Worm (Caenorhabditis elegans) whole organism, late embryonic: Measurements from ENCODE around the gene T10G3.4.

ENCODE experiments used
- Y22D7AL.16 ChIP-seq: sonication (generic microtip); optimal IDR thresholded peaks from 2 replicates; lab custom pipeline; 2016; ENCODE audit warnings: missing genetic modification characterization, missing compliant biosample characterization
- ahr-1 ChIP-seq: sonication (generic microtip); optimal IDR thresholded peaks from 2 replicates; lab custom pipeline; 2016; ENCODE audit warnings: missing genetic modification characterization, missing compliant biosample characterization
- ceh-14 ChIP-seq: sonication (generic microtip); optimal IDR thresholded peaks from 2 replicates; lab custom pipeline; 2016; ENCODE audit warnings: missing genotype, missing genetic modification characterization, missing compliant biosample characterization
- ceh-18 ChIP-seq: sonication (generic microtip); optimal IDR thresholded peaks from 2 replicates; lab custom pipeline; 2016; ENCODE audit warnings: missing genetic modification characterization, missing compliant biosample characterization
- ceh-19 ChIP-seq: fragments of 200-800 bp; sonication (Bioruptor generic); optimal IDR thresholded peaks from 2 replicates; lab custom pipeline; 2018; ENCODE audit warnings: mild to moderate bottlenecking, missing genetic modification characterization, missing compliant biosample characterization
- ceh-2 ChIP-seq: sonication (generic microtip); optimal IDR thresholded peaks from 2 replicates; lab custom pipeline; 2016; ENCODE audit warnings: missing genotype, missing genetic modification characterization, missing compliant biosample characterization
- ceh-22 ChIP-seq: sonication (generic microtip); optimal IDR thresholded peaks from 2 replicates; lab custom pipeline; 2017; ENCODE audit warnings: missing biosample characterization, missing genetic modification characterization
- ceh-24 ChIP-seq: sonication (generic microtip); optimal IDR thresholded peaks from 2 replicates; lab custom pipeline; 2016; ENCODE audit warnings: mild to moderate bottlenecking, missing genetic modification characterization, missing compliant biosample characterization
- ceh-30 ChIP-seq: fragments of 150-350 bp; optimal IDR thresholded peaks from 2 replicates; lab custom pipeline; 2014; ENCODE audit warnings: missing biosample characterization, missing genetic modification characterization
- ceh-31 ChIP-seq: sonication (generic microtip); optimal IDR thresholded peaks from 2 replicates; lab custom pipeline; 2016; ENCODE audit warnings: missing genetic modification characterization, missing compliant biosample characterization
- ceh-34 ChIP-seq: sonication (generic microtip); optimal IDR thresholded peaks from 2 replicates; lab custom pipeline; 2016; ENCODE audit warnings: mild to moderate bottlenecking, missing genetic modification characterization, missing compliant biosample characterization
- ceh-48 ChIP-seq: sonication (generic microtip); optimal IDR thresholded peaks from 2 replicates; lab custom pipeline; 2016; ENCODE audit warnings: missing genetic modification characterization, inconsistent platforms, missing compliant biosample characterization
- ceh-6 ChIP-seq: fragments of 200-800 bp; sonication (Bioruptor generic); optimal IDR thresholded peaks from 2 replicates; lab custom pipeline; 2018; ENCODE audit warnings: mild to moderate bottlenecking, missing genetic modification characterization, missing compliant biosample characterization
- ceh-9 ChIP-seq: sonication (generic microtip); optimal IDR thresholded peaks from 2 replicates; lab custom pipeline; 2016; ENCODE audit warnings: mild to moderate bottlenecking, missing genetic modification characterization, inconsistent platforms, missing compliant biosample characterization
- che-1 ChIP-seq: sonication (generic microtip); optimal IDR thresholded peaks from 2 replicates; lab custom pipeline; 2016; ENCODE audit warnings: mild to moderate bottlenecking, missing genetic modification characterization, missing compliant biosample characterization
- dmd-4 ChIP-seq: sonication (generic microtip); optimal IDR thresholded peaks from 2 replicates; lab custom pipeline; 2016; ENCODE audit warnings: borderline replicate concordance, missing genetic modification characterization, missing compliant biosample characterization
- dve-1 ChIP-seq: sonication (generic microtip); optimal IDR thresholded peaks from 2 replicates; lab custom pipeline; 2017; ENCODE audit warnings: antibody characterized with exemption, mild to moderate bottlenecking, missing genetic modification characterization, missing compliant biosample characterization
- elt-2 ChIP-seq: sonication (generic microtip); optimal IDR thresholded peaks from 2 replicates; lab custom pipeline; 2016; ENCODE audit warnings: missing genetic modification reagents, missing genetic modification characterization, missing compliant biosample characterization
- elt-4 ChIP-seq: sonication (generic microtip); optimal IDR thresholded peaks from 2 replicates; lab custom pipeline; 2016; ENCODE audit warnings: missing genetic modification characterization, missing compliant biosample characterization
- fax-1 ChIP-seq: sonication (generic microtip); optimal IDR thresholded peaks from 2 replicates; lab custom pipeline; 2016; ENCODE audit warnings: missing genotype, missing genetic modification characterization, missing compliant biosample characterization
- fkh-6 ChIP-seq: sonication (generic microtip); optimal IDR thresholded peaks from 2 replicates; lab custom pipeline; 2016; ENCODE audit warnings: missing genetic modification characterization, missing compliant biosample characterization
- hlh-15 ChIP-seq: sonication (generic microtip); optimal IDR thresholded peaks from 2 replicates; lab custom pipeline; 2016; ENCODE audit warnings: missing genetic modification characterization, missing compliant biosample characterization
- mec-3 ChIP-seq: sonication (generic microtip); optimal IDR thresholded peaks from 2 replicates; lab custom pipeline; 2016; ENCODE audit warnings: borderline replicate concordance, missing genetic modification characterization, missing compliant biosample characterization
- nfya-1 ChIP-seq: sonication (generic microtip); optimal IDR thresholded peaks from 2 replicates; lab custom pipeline; 2017; ENCODE audit warnings: missing genetic modification characterization, mild to moderate bottlenecking, missing compliant biosample characterization, antibody characterized with exemption, moderate library complexity
- nhr-232 ChIP-seq: sonication (generic microtip); optimal IDR thresholded peaks from 2 replicates; lab custom pipeline; 2016; ENCODE audit warnings: missing genetic modification characterization, missing compliant biosample characterization
- pag-3 ChIP-seq: sonication (generic microtip); optimal IDR thresholded peaks from 2 replicates; lab custom pipeline; 2016; ENCODE audit warnings: missing compliant biosample characterization, missing genetic modification characterization, borderline replicate concordance
- pha-2 ChIP-seq: sonication (generic microtip); optimal IDR thresholded peaks from 2 replicates; lab custom pipeline; 2017; ENCODE audit warnings: mild to moderate bottlenecking, missing genetic modification characterization, missing compliant biosample characterization
- pha-4 ChIP-seq: fragments of 150-350 bp; optimal IDR thresholded peaks from 2 replicates; lab custom pipeline; 2018; ENCODE audit warnings: missing biosample characterization, missing genetic modification reagents, missing genetic modification characterization
- pros-1 ChIP-seq: fragments of 150-350 bp; optimal IDR thresholded peaks from 2 replicates; lab custom pipeline; 2014; ENCODE audit warnings: missing biosample characterization, missing genetic modification reagents, missing genetic modification characterization
- syd-9 ChIP-seq: sonication (generic microtip); optimal IDR thresholded peaks from 2 replicates; lab custom pipeline; 2016; ENCODE audit warnings: mild to moderate bottlenecking, missing genetic modification characterization, moderate library complexity, missing compliant biosample characterization
- tbx-7 ChIP-seq: sonication (generic microtip); optimal IDR thresholded peaks from 2 replicates; lab custom pipeline; 2016; ENCODE audit warnings: missing genotype, missing genetic modification characterization, missing compliant biosample characterization
- unc-42 ChIP-seq: sonication (generic microtip); optimal IDR thresholded peaks from 2 replicates; lab custom pipeline; 2016; ENCODE audit warnings: missing genotype, missing genetic modification characterization, missing compliant biosample characterization
- unc-55 ChIP-seq: sonication (generic microtip); optimal IDR thresholded peaks from 2 replicates; lab custom pipeline; 2017; ENCODE audit warnings: missing biosample characterization, missing genetic modification reagents, missing genetic modification characterization
- ztf-16 ChIP-seq: sonication (generic microtip); optimal IDR thresholded peaks from 2 replicates; lab custom pipeline; 2017; ENCODE audit warnings: missing genetic modification characterization, missing compliant biosample characterization

The T10G3.4 gene

ce11 chrV:13506321-13506720 lies 22.1 kb upstream of the T10G3.4 start, which contains the start of gene R11G10.4:
Gene R11G10.4, plus strand, starts transcription at chrV:13506621.
- TF ChIP-seq unc-55 (GFP tag; lab: Kevin White, UChicago) (no peak), dmd-4 (tag; lab: Kevin White, UChicago) (no peak), ceh-34 (tag; lab: Kevin White, UChicago) (no peak), tbx-7 (tag; lab: Kevin White, UChicago) (no peak)

ce11 chrV:13499227-13499626 lies 15.0 kb upstream of the T10G3.4 start:
- no peak for TF ChIP-seq nhr-232 (tag; lab: Kevin White, UChicago)

- TF ChIP-seq ceh-14 (tag; lab: Kevin White, UChicago) = peak; percentile 15
- TF ChIP-seq ceh-2 (tag; lab: Kevin White, UChicago) = no peak
- no peak for TF ChIP-seq ceh-9 (tag; lab: Kevin White, UChicago)
- TF ChIP-seq nfya-1 (tag; lab: Kevin White, UChicago) = peak; percentile 49
- TF ChIP-seq elt-4 (tag; lab: Kevin White, UChicago) = no peak
- peak; percentile 25 for TF ChIP-seq unc-55 (GFP tag; lab: Kevin White, UChicago)
- TF ChIP-seq ceh-31 (tag; lab: Kevin White, UChicago) = peak; percentile 17
- TF ChIP-seq, all 69 proteins: peak for 4
These were observed 13.1 kb upstream of the T10G3.4 start, which contains the start of the genes eea-1 and gut-2 for ce11 chrV:13497322-13497847. Gene eea-1, minus strand, starts transcription at chrV:13497372. Gene gut-2, plus strand, starts transcription at chrV:13497690.

- no peak for TF ChIP-seq ceh-22 (tag; lab: Kevin White, UChicago)
- no peak for TF ChIP-seq pha-2 (tag; lab: Kevin White, UChicago)
- TF ChIP-seq ceh-18 (tag; lab: Kevin White, UChicago) = no peak
- no peak for TF ChIP-seq elt-2 (tag; lab: Kevin White, UChicago)
- TF ChIP-seq syd-9 (tag; lab: Kevin White, UChicago) = no peak
- TF ChIP-seq ceh-19 (GFP tag; lab: Kevin White, UChicago) = no peak
- no peak for TF ChIP-seq ceh-9 (tag; lab: Kevin White, UChicago)
- TF ChIP-seq pros-1 (tag; lab: Kevin White, UChicago) = no peak
- no peak for TF ChIP-seq pag-3 (tag; lab: Kevin White, UChicago)
- no peak for TF ChIP-seq hlh-15
- TF ChIP-seq ceh-6 (GFP tag; lab: Kevin White, UChicago) = no peak
- TF ChIP-seq ahr-1 (tag; lab: Kevin White, UChicago) = no peak
- no peak for TF ChIP-seq fax-1 (tag; lab: Kevin White, UChicago)
- TF ChIP-seq ceh-24 (tag; lab: Kevin White, UChicago) = no peak
- TF ChIP-seq ceh-30 (tag; lab: Kevin White, UChicago) = no peak
- TF ChIP-seq pha-4 (tag; lab: Kevin White, UChicago) = no peak
- TF ChIP-seq dve-1 = no peak
These were observed 5.6 kb upstream of the T10G3.4 start, which contains the start of gene T10G3.3 for ce11 chrV:13489830-13490229. Gene T10G3.3, minus strand, starts transcription at chrV:13490199.

- TF ChIP-seq ceh-18 (tag; lab: Kevin White, UChicago) (no peak), pha-4 (tag; lab: Kevin White, UChicago) (no peak), che-1 (tag; lab: Kevin White, UChicago) (no peak), fkh-6 (tag; lab: Kevin White, UChicago) (no peak), Y22D7AL.16 (tag; lab: Kevin White, UChicago) (no peak), unc-55 (GFP tag; lab: Kevin White, UChicago) (no peak), ceh-24 (tag; lab: Kevin White, UChicago) (no peak), ceh-48 (tag; lab: Kevin White, UChicago) (no peak), ztf-16 (tag; lab: Kevin White, UChicago) (no peak), mec-3 (tag; lab: Kevin White, UChicago) (no peak), unc-42 (tag; lab: Kevin White, UChicago) (no peak), ceh-30 (tag; lab: Kevin White, UChicago) (no peak), pha-2 (tag; lab: Kevin White, UChicago) (no peak)
These were observed 4.1 kb upstream of the T10G3.4 start for ce11 chrV:13488297-13488803.
